Fruit fly (Drosophila melanogaster) whole organism, embryonic: ENCODE results near the gene Alh.

Experiments used
- B-H2 ChIP-seq: fragments of 200-800 bp; sonication (Bioruptor generic); optimal IDR thresholded peaks from 2 replicates; lab custom pipeline; 2018; ENCODE audit warnings: missing biosample characterization, mild to moderate bottlenecking, missing genetic modification characterization
- BtbVII ChIP-seq: fragments of 200-800 bp; sonication (Bioruptor generic); optimal IDR thresholded peaks from 3 replicates; lab custom pipeline; 2017; ENCODE audit warnings: missing biosample characterization, mild to moderate bottlenecking, missing genetic modification characterization
- CG10209 ChIP-seq: fragments of 200-800 bp; sonication (Bioruptor generic); optimal IDR thresholded peaks from 3 replicates; lab custom pipeline; 2017; ENCODE audit warnings: missing biosample characterization, mild to moderate bottlenecking, missing genetic modification characterization, missing genetic modification reagents
- CG10543 ChIP-seq: fragments of 200-800 bp; sonication (Bioruptor generic); optimal IDR thresholded peaks from 3 replicates; lab custom pipeline; 2017; ENCODE audit warnings: missing biosample characterization, mild to moderate bottlenecking, missing genetic modification characterization, moderate library complexity
- CG12659 ChIP-seq: fragments of 200-800 bp; sonication (Bioruptor generic); optimal IDR thresholded peaks from 3 replicates; lab custom pipeline; 2017; ENCODE audit warnings: mild to moderate bottlenecking, missing biosample characterization, missing genetic modification reagents, missing genetic modification characterization
- CG14014 ChIP-seq: fragments of 200-800 bp; sonication (Bioruptor generic); IDR thresholded peaks from 2 replicates; pipeline ENCODE4 v1.3.6; 2022; ENCODE audit warnings: missing biosample characterization, missing genetic modification characterization
- CG15514 ChIP-seq: fragments of 200-800 bp; sonication (Bioruptor generic); optimal IDR thresholded peaks from 3 replicates; lab custom pipeline; 2017; ENCODE audit warnings: missing biosample characterization, missing genetic modification characterization, mild to moderate bottlenecking, moderate library complexity, missing genetic modification reagents
- CG16863 ChIP-seq: fragments of 200-800 bp; sonication (Bioruptor generic); optimal IDR thresholded peaks from 3 replicates; lab custom pipeline; 2016; ENCODE audit warnings: missing biosample characterization, missing genetic modification characterization
- CG17385 ChIP-seq: fragments of 200-800 bp; sonication (Bioruptor generic); optimal IDR thresholded peaks from 3 replicates; lab custom pipeline; 2018; ENCODE audit warnings: missing biosample characterization, mild to moderate bottlenecking, missing genetic modification characterization
- CG17829 ChIP-seq: fragments of 200-800 bp; optimal IDR thresholded peaks from 2 replicates; lab custom pipeline; 2019; ENCODE audit warnings: missing biosample characterization, mild to moderate bottlenecking, missing genetic modification characterization, moderate library complexity
- CG2116 ChIP-seq: fragments of 200-800 bp; sonication (Bioruptor generic); optimal IDR thresholded peaks from 3 replicates; lab custom pipeline; 2018; ENCODE audit warnings: missing biosample characterization, mild to moderate bottlenecking, missing genetic modification characterization
- CG2199 ChIP-seq: fragments of 200-800 bp; sonication (Bioruptor generic); IDR thresholded peaks from 3 replicates; pipeline ENCODE4 v1.3.6; 2022; ENCODE audit warnings: missing biosample characterization, missing genetic modification characterization
- CG31224 ChIP-seq: fragments of 200-800 bp; sonication (Bioruptor generic); IDR thresholded peaks from 2 replicates; pipeline ENCODE4 v1.3.6; 2022; ENCODE audit warnings: missing biosample characterization, missing genetic modification characterization
- CG31365 ChIP-seq: fragments of 200-800 bp; sonication (Bioruptor generic); optimal IDR thresholded peaks from 2 replicates; lab custom pipeline; 2018; ENCODE audit warnings: missing biosample characterization, mild to moderate bottlenecking, missing genetic modification characterization
- CG32767 ChIP-seq: fragments of 200-800 bp; sonication (Bioruptor generic); IDR thresholded peaks from 2 replicates; pipeline ENCODE4 v1.3.6; 2022; ENCODE audit warnings: missing biosample characterization, missing genetic modification characterization
- CG34224 ChIP-seq: fragments of 200-800 bp; sonication (Bioruptor generic); IDR thresholded peaks from 3 replicates; pipeline ENCODE4 v1.3.6; 2022; ENCODE audit warnings: missing biosample characterization, missing genetic modification characterization; ENCODE audit not compliant: partially characterized antibody
- CG34422 ChIP-seq: fragments of 200-800 bp; sonication (Bioruptor generic); IDR thresholded peaks from 3 replicates; pipeline ENCODE4 v1.3.6; 2022; ENCODE audit warnings: missing biosample characterization, missing genetic modification characterization
- CG6765 ChIP-seq: fragments of 200-800 bp; sonication (Bioruptor generic); optimal IDR thresholded peaks from 3 replicates; lab custom pipeline; 2017; ENCODE audit warnings: missing biosample characterization, mild to moderate bottlenecking, missing genetic modification characterization
- CG9932 ChIP-seq: fragments of 200-800 bp; sonication (Bioruptor generic); IDR thresholded peaks from 2 replicates; pipeline ENCODE4 v1.3.6; 2022; ENCODE audit warnings: missing biosample characterization, missing genetic modification characterization
- H15 ChIP-seq: fragments of 200-800 bp; sonication (Bioruptor generic); IDR thresholded peaks from 3 replicates; pipeline ENCODE4 v1.3.6; 2022; ENCODE audit warnings: missing biosample characterization, missing genetic modification characterization
- MBD-R2 ChIP-seq: fragments of 200-800 bp; sonication (Bioruptor generic); IDR thresholded peaks from 2 replicates; pipeline ENCODE4 v1.3.6; 2022; ENCODE audit warnings: missing biosample characterization, missing genetic modification characterization
- MESR4 ChIP-seq: fragments of 200-800 bp; sonication (Bioruptor generic); optimal IDR thresholded peaks from 2 replicates; lab custom pipeline; 2018; ENCODE audit warnings: missing biosample characterization, mild to moderate bottlenecking, missing genetic modification characterization, moderate library complexity
- Rfx ChIP-seq: fragments of 200-800 bp; sonication (Bioruptor generic); IDR thresholded peaks from 2 replicates; pipeline ENCODE4 v1.3.6; 2022; ENCODE audit warnings: missing biosample characterization, missing genetic modification characterization
- Stat92E ChIP-seq, 3 experiments: fragments of >200 bp in 2 of 3; fragments of 200-800 bp in 1 of 3; sonication (Bioruptor generic) in 1 of 3; optimal IDR thresholded peaks; 2 replicates each; lab custom pipeline; 2017 to 2019; ENCODE audit warnings: missing biosample characterization in 3 of 3, missing genetic modification characterization in 3 of 3, mild to moderate bottlenecking in 1 of 3, moderate library complexity in 1 of 3
- YL-1 ChIP-seq: fragments of 200-800 bp; sonication (Bioruptor generic); optimal IDR thresholded peaks from 3 replicates; lab custom pipeline; 2017; ENCODE audit warnings: missing biosample characterization, mild to moderate bottlenecking, missing genetic modification characterization
- amos ChIP-seq: fragments of 200-800 bp; sonication (Bioruptor generic); IDR thresholded peaks from 2 replicates; pipeline ENCODE4 v1.3.6; 2022; ENCODE audit warnings: missing biosample characterization, missing genetic modification characterization; ENCODE audit not compliant: partially characterized antibody
- bbx ChIP-seq: fragments of 200-800 bp; sonication (Bioruptor generic); IDR thresholded peaks from 2 replicates; pipeline ENCODE4 v1.3.6; 2022; ENCODE audit warnings: missing biosample characterization, missing genetic modification characterization; ENCODE audit not compliant: partially characterized antibody
- chinmo ChIP-seq: fragments of 200-800 bp; sonication (Bioruptor generic); IDR thresholded peaks from 4 replicates; pipeline ENCODE4 v1.3.6; 2022; ENCODE audit warnings: missing biosample characterization, missing genetic modification characterization; ENCODE audit not compliant: partially characterized antibody
- chm ChIP-seq: fragments of 200-800 bp; sonication (Bioruptor generic); IDR thresholded peaks from 2 replicates; pipeline ENCODE4 v1.3.6; 2022; ENCODE audit warnings: missing biosample characterization, missing genetic modification characterization
- ci ChIP-seq: fragments of 200-800 bp; sonication (Bioruptor generic); IDR thresholded peaks from 3 replicates; pipeline ENCODE4 v1.3.6; 2022; ENCODE audit warnings: missing biosample characterization, missing genetic modification characterization
- croc ChIP-seq: fragments of 200-800 bp; sonication (Bioruptor generic); conservative IDR thresholded peaks from 3 replicates; pipeline ENCODE4 v1.3.6; 2022; ENCODE audit warnings: missing biosample characterization, missing genetic modification characterization
- da ChIP-seq: fragments of 200-800 bp; sonication (Bioruptor generic); optimal IDR thresholded peaks from 2 replicates; lab custom pipeline; 2016; ENCODE audit warnings: missing biosample characterization, missing genetic modification characterization
- dm ChIP-seq: fragments of 200-800 bp; sonication (Bioruptor generic); optimal IDR thresholded peaks from 3 replicates; lab custom pipeline; 2016; ENCODE audit warnings: missing biosample characterization, missing genetic modification characterization
- dysf ChIP-seq: fragments of 200-800 bp; sonication (Bioruptor generic); IDR thresholded peaks from 3 replicates; pipeline ENCODE4 v1.3.6; 2022; ENCODE audit warnings: missing biosample characterization, missing genetic modification characterization
- eve ChIP-seq, 2 experiments: fragments of >200 bp; optimal IDR thresholded peaks; 2 replicates each; lab custom pipeline; 2017; ENCODE audit warnings: missing biosample characterization in 2 of 2, missing genetic modification characterization in 2 of 2
- grn ChIP-seq: fragments of 200-800 bp; sonication (Bioruptor generic); optimal IDR thresholded peaks from 3 replicates; lab custom pipeline; 2017; ENCODE audit warnings: missing biosample characterization, missing genetic modification characterization
- lab ChIP-seq: fragments of 200-800 bp; sonication (Bioruptor generic); optimal IDR thresholded peaks from 3 replicates; lab custom pipeline; 2017; ENCODE audit warnings: missing biosample characterization, missing genetic modification characterization, mild to moderate bottlenecking, moderate library complexity, missing genetic modification reagents
- lilli ChIP-seq: fragments of 200-800 bp; sonication (Bioruptor generic); optimal IDR thresholded peaks from 3 replicates; lab custom pipeline; 2016; ENCODE audit warnings: missing biosample characterization, missing genetic modification characterization
- lmd ChIP-seq: fragments of 200-800 bp; sonication (Bioruptor generic); IDR thresholded peaks from 2 replicates; pipeline ENCODE4 v1.3.6; 2022; ENCODE audit warnings: missing biosample characterization, missing genetic modification characterization
- lola ChIP-seq, 3 experiments: fragments of >200 bp in 2 of 3; fragments of 200-800 bp in 1 of 3; sonication (Bioruptor generic) in 1 of 3; optimal IDR thresholded peaks; 2 replicates each; lab custom pipeline; 2017 to 2019; ENCODE audit warnings: missing biosample characterization in 3 of 3, missing genetic modification characterization in 3 of 3, mild to moderate bottlenecking in 1 of 3, moderate library complexity in 1 of 3
- rib ChIP-seq: fragments of 200-800 bp; sonication (Bioruptor generic); IDR thresholded peaks from 2 replicates; pipeline ENCODE4 v1.3.6; 2022; ENCODE audit warnings: missing biosample characterization, missing genetic modification characterization
- seq ChIP-seq: fragments of 200-800 bp; sonication (Bioruptor generic); IDR thresholded peaks from 2 replicates; pipeline ENCODE4 v1.3.6; 2022; ENCODE audit warnings: missing biosample characterization, missing genetic modification characterization
- sr ChIP-seq: fragments of 200-800 bp; sonication (Bioruptor generic); IDR thresholded peaks from 3 replicates; pipeline ENCODE4 v1.3.6; 2022; ENCODE audit warnings: missing biosample characterization, missing genetic modification characterization
- twi ChIP-seq: fragments of 200-800 bp; optimal IDR thresholded peaks from 2 replicates; lab custom pipeline; 2019; ENCODE audit warnings: missing biosample characterization, mild to moderate bottlenecking, missing genetic modification characterization, moderate library complexity
- tx ChIP-seq: fragments of 200-800 bp; sonication (Bioruptor generic); optimal IDR thresholded peaks from 2 replicates; lab custom pipeline; 2016; ENCODE audit warnings: missing biosample characterization, missing genetic modification characterization

Gene Alh

DNA sequence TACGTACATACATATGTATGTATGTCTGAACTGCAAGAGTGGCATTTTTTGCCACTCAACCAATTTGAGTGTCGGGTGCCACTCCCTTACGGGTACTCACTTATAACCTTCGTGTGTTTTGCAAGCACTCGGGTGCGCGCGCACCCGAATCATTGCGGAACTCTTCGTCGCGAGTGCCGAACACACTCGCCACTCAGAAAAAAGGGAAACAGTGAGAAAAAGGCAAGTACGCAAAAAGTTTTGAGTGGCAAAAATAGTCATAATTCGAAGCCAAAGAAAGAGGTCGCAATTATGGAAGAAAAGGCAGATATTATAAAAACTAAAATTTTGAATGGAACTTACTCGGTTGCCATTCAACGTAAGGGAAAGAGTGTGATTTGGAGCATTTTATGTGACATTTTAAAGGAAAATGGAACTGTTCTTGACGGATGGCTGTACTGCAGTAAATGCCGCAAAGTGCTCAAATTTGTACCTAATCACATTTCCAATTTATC is 33.6 kb downstream of the Alh start (continued):
- TF ChIP-seq CG16863 (GFP tag; lab: Kevin White, UChicago) (no peak), H15 (GFP tag; lab: Robert Waterston, UW) (no peak), eve (GFP tag; optimal IDR thresholded peaks at IDR 0.05; lab: Kevin White, UChicago) (no peak), lab (no peak), CG9932 (GFP tag; lab: Robert Waterston, UW) (peak; percentile 48), MBD-R2 (GFP tag; lab: Robert Waterston, UW) (0 out of 2 replicates have a peak, but pooled peaks have one; percentile 18), ci (GFP tag; lab: Robert Waterston, UW) (0 out of 3 replicates have a peak, but pooled peaks have one; percentile 28), rib (GFP tag; lab: Robert Waterston, UW) (peak; percentile 48; the same call in 1 of the 2 replicates), dysf (0 out of 3 replicates have a peak, but pooled peaks have one; percentile 7), Rfx (GFP tag; lab: Robert Waterston, UW) (peak; percentile 23; the same call in 1 of the 2 replicates), chinmo (GFP tag; lab: Robert Waterston, UW) (0 out of 4 replicates have a peak, but pooled peaks have one; percentile 83), seq (GFP tag; lab: Robert Waterston, UW) (0 out of 2 replicates have a peak, but pooled peaks have one; percentile 5), CG2199 (GFP tag; lab: Robert Waterston, UW) (peak; percentile 61; the same call in 1 of the 3 replicates), CG17829 (tag; lab: Kevin White, UChicago) (peak; percentile 21), CG12659 (peak; percentile 25), CG6765 (GFP tag; lab: Kevin White, UChicago) (no peak), CG15514 (GFP tag; lab: Kevin White, UChicago) (peak; percentile 68), B-H2 (peak; percentile 25), CG31365 (tag; lab: Kevin White, UChicago) (peak; percentile 10), CG10543 (GFP tag; lab: Kevin White, UChicago) (peak; percentile 3)

DNA sequence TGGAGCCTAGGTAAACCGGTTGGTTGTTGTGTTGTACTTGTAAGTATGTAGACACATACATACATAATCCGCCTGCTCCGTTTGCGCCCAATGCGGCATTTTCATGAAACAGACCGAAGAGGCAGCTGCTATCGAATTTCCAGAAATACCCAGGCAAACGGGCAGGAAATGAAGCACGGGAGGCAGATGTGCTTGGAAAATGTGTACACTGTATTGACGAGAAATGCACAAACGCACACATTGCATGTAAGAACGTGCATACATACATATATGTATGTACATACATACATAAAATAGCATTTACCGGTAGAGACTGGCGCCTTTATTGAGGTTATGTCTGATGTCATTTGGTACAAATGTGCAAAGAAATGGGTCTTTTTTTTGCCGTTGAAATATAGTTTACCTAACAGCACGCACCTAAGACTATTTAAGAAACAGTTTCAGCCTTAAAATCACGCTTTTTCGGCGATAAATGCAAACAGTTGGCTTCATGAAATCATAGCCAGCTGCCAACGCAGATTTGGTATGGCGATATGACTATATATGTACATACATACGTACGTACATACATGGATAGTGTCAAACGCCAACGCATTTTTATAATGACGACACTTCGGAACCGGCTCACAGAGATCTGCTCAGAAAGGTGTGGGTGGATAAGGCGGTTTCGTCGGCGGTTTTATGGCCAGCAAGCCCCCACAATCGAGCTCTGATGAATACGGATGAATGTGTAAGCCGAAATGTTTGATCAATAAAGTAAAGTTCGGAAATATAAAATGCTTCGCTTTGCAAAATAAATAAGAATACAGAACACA is 34.3 kb downstream of the Alh start:
- TF ChIP-seq lola (GFP tag; optimal IDR thresholded peaks at IDR 0.05; lab: Kevin White, UChicago) (peak in 1 of 3 experiments; percentile 32), CG34224 (GFP tag; lab: Robert Waterston, UW) (peak; percentile 40; the same call in 1 of the 3 replicates), rib (GFP tag; lab: Robert Waterston, UW) (peak; percentile 46; the same call in 1 of the 2 replicates), CG15514 (GFP tag; lab: Kevin White, UChicago) (peak; percentile 88), CG2116 (GFP tag; lab: Kevin White, UChicago) (peak; percentile 17), amos (GFP tag; lab: Robert Waterston, UW) (0 out of 2 replicates have a peak, but pooled peaks have one; percentile 11), twi (peak; percentile 81), chm (peak; percentile 45; the same call in 1 of the 2 replicates), CG10209 (GFP tag; lab: Kevin White, UChicago) (peak; percentile 15), CG17385 (GFP tag; lab: Kevin White, UChicago) (no peak), lmd (GFP tag; lab: Robert Waterston, UW) (no peak), tx (GFP tag; lab: Kevin White, UChicago) (peak; percentile 31), bbx (peak; percentile 36; the same call in 1 of the 2 replicates), CG31224 (peak; percentile 65), Stat92E (GFP tag; optimal IDR thresholded peaks at IDR 0.05; lab: Kevin White, UChicago) (no peak), eve (GFP tag; optimal IDR thresholded peaks at IDR 0.05; lab: Kevin White, UChicago) (no peak), CG32767 (GFP tag; lab: Robert Waterston, UW) (peak; percentile 80; the same call in 1 of the 2 replicates), MESR4 (GFP tag; lab: Kevin White, UChicago) (peak; percentile 19), grn (GFP tag; lab: Kevin White, UChicago) (peak; percentile 70), YL-1 (peak; percentile 17), CG34422 (GFP tag; lab: Robert Waterston, UW) (peak; percentile 70; the same call in 1 of the 3 replicates), croc (no peak), dm (GFP tag; lab: Kevin White, UChicago) (peak; percentile 3), da (GFP tag; lab: Kevin White, UChicago) (peak; percentile 53), BtbVII (GFP tag; lab: Kevin White, UChicago) (peak; percentile 17), lilli (GFP tag; lab: Kevin White, UChicago) (no peak), CG14014 (GFP tag; lab: Robert Waterston, UW) (0 out of 2 replicates have a peak, but pooled peaks have one; percentile 11), sr (peak; percentile 93)
